Fruit fly (Drosophila melanogaster): ENCODE data around the gene CG43390.
A peak's percentile ranks its signal among the peaks of the same experiment; 100 is the strongest.

Gene CG43390

DNA sequence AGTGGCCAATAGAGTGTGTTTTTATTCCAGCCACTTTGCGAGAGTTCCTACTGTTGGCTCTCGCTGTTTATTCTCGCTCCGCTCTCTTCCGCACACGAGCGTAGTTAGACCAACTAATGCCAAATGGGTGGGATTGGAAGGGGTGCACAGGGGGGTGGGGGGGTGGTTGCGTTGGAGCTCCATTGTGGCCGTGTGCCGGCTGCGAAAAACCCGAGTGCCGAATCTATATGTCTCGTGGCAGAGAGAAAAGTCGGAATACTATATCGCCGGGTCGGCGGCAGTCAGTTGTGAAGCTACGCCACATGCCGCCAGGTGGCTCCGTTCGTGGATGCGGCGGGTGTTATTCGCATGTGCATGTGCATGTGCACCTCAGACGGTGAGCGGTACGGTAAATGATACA lies 21.4 kb upstream of the CG43390 start:
- no peak for TF ChIP-seq CG7101 (tag; optimal IDR thresholded peaks at IDR 0.05)
- TF ChIP-seq Mnt (GFP tag; optimal IDR thresholded peaks at IDR 0.05) = peak; percentile 6
- no peak for TF ChIP-seq pad (GFP tag; optimal IDR thresholded peaks at IDR 0.05)
- no peak for TF ChIP-seq tj (GFP tag; optimal IDR thresholded peaks at IDR 0.05)

DNA sequence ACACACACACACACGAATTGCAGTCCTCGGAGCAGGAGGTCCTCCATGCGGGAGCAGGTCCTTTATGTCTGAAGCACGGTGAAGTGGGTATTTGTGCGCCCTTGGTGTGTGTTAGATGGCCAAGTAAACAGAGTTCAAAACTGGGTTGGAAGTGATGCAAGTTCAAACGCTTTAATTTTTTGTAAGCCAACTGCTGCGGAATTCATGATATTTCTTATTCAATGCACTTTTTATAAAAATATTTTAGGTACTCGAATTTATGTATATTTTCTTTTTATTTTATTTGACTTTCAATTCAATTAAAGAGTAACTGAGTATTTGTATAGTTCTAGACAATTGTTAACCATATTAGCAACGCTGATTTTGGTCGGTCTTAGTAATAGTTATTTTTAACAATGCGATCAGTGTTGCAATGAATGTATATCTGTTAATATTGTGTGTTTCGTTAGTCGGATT lies 20.2 kb upstream of the CG43390 start, which contains the start of the genes CG14137 and CG46394:
TSS of gene CG14137 (minus strand) at position 101 of the 456 bp plus-strand sequence.
TSS of gene CG46394 (plus strand) at position 406 of the 456 bp plus-strand sequence.
- TF ChIP-seq bab1 (GFP tag; optimal IDR thresholded peaks at IDR 0.05) = no peak
- TF ChIP-seq toe (GFP tag; optimal IDR thresholded peaks at IDR 0.05) = no peak
- TF ChIP-seq CG7045 (GFP tag; optimal IDR thresholded peaks at IDR 0.05) = no peak
- TF ChIP-seq Clk (GFP tag; optimal IDR thresholded peaks at IDR 0.05) = no peak
- no peak for TF ChIP-seq cnc (optimal IDR thresholded peaks at IDR 0.05)
- no peak for TF ChIP-seq CG11617 (GFP tag; optimal IDR thresholded peaks at IDR 0.05)
- no peak for TF ChIP-seq Mnt (GFP tag; optimal IDR thresholded peaks at IDR 0.05)
- no peak for TF ChIP-seq CG5204 (GFP tag; optimal IDR thresholded peaks at IDR 0.05)
- TF ChIP-seq Hr96 (GFP tag; optimal IDR thresholded peaks at IDR 0.05) = no peak
- TF ChIP-seq kay (GFP tag; ENCODE audit: borderline replicate concordance) = no peak
- TF ChIP-seq CG12768 (GFP tag; optimal IDR thresholded peaks at IDR 0.05) = no peak
- TF ChIP-seq ovo (GFP tag; optimal IDR thresholded peaks at IDR 0.05) = no peak
- TF ChIP-seq CG1620 (GFP tag; optimal IDR thresholded peaks at IDR 0.05) = no peak
- no peak for TF ChIP-seq cic (GFP tag; optimal IDR thresholded peaks at IDR 0.05)
- no peak for TF ChIP-seq tj (GFP tag; optimal IDR thresholded peaks at IDR 0.05)

DNA sequence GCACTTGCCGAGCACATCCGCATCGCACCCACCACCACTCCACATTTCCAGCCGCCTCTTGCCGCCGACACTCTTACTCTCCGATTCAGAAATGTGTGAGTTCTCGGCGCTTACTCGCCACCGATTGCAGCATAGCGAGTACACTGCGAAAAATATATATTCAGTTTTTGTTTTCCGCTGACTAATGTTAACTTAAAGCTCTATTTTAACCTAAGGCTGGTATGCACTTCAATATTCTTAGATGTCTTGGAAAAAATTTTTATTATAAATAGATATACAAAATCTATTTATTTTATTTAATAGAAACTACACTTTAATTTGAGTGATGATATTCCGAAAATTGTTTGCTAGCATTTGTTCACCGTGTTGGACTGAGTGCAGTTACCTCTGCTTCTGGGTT lies 19.5 kb upstream of the CG43390 start:
- TF ChIP-seq CG12768 (GFP tag; optimal IDR thresholded peaks at IDR 0.05) (no peak), tj (GFP tag; optimal IDR thresholded peaks at IDR 0.05) (peak; percentile 5), Hr96 (GFP tag; optimal IDR thresholded peaks at IDR 0.05) (no peak), CG7101 (tag; optimal IDR thresholded peaks at IDR 0.05) (peak; percentile 0), CG1620 (GFP tag; optimal IDR thresholded peaks at IDR 0.05) (no peak), ovo (GFP tag; optimal IDR thresholded peaks at IDR 0.05) (no peak), CG14711 (tag; optimal IDR thresholded peaks at IDR 0.05) (no peak), CG7045 (GFP tag; optimal IDR thresholded peaks at IDR 0.05) (peak; percentile 64), cnc (optimal IDR thresholded peaks at IDR 0.05) (no peak), CG33017 (tag; optimal IDR thresholded peaks at IDR 0.05) (peak; percentile 48), pad (GFP tag; optimal IDR thresholded peaks at IDR 0.05) (no peak), CG11617 (GFP tag; optimal IDR thresholded peaks at IDR 0.05) (peak; percentile 33), kay (GFP tag; ENCODE audit: borderline replicate concordance) (no peak), Crg-1 (GFP tag; optimal IDR thresholded peaks at IDR 0.05) (no peak), toe (GFP tag; optimal IDR thresholded peaks at IDR 0.05) (no peak), CG5204 (GFP tag; optimal IDR thresholded peaks at IDR 0.05) (peak; percentile 14), Clk (GFP tag; optimal IDR thresholded peaks at IDR 0.05) (no peak), cic (GFP tag; optimal IDR thresholded peaks at IDR 0.05) (no peak), Mnt (GFP tag; optimal IDR thresholded peaks at IDR 0.05) (no peak), bab1 (GFP tag; optimal IDR thresholded peaks at IDR 0.05) (no peak)

DNA sequence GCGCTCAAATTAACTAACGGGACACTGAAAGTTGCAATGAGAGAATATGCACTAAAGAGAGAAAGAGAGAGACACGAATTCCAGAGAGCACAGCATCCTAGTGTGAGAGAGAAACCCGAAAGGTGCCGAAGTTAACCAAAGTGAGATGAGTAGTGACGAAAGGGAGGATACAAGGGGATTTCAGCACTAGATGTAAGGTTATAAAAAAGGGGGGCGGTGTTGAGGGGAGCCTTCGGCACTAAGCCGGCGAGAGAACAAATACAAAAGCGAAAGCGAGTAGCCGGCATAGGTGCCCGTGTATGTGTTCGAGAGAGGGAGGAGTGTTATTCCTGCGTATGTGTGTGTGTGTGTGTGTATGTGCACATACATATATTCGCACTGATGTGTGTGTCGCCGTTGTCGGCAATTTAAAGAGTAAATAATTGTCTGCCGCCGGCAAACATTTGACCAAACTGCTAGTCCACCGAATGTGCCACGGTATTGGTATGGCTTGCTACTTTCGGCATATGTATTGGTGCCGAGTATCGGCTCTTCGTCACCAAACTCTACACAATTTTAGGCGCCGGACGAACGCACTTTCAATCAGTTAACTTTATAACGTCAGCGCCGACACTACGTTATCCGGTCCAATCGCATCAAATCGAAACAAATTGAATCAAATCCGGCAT lies 17.0 kb upstream of the CG43390 start, which contains the start of gene CG7368:
TSS of gene CG7368 (plus strand) at position 618 of the 668 bp plus-strand sequence.
- TF ChIP-seq Crg-1 (GFP tag; optimal IDR thresholded peaks at IDR 0.05) (no peak), toe (GFP tag; optimal IDR thresholded peaks at IDR 0.05) (no peak), CG12768 (GFP tag; optimal IDR thresholded peaks at IDR 0.05) (no peak), Hr96 (GFP tag; optimal IDR thresholded peaks at IDR 0.05) (no peak), CG14711 (tag; optimal IDR thresholded peaks at IDR 0.05) (no peak), CG11617 (GFP tag; optimal IDR thresholded peaks at IDR 0.05) (no peak), cnc (optimal IDR thresholded peaks at IDR 0.05) (no peak), pad (GFP tag; optimal IDR thresholded peaks at IDR 0.05) (no peak), CG1620 (GFP tag; optimal IDR thresholded peaks at IDR 0.05) (no peak), CG5204 (GFP tag; optimal IDR thresholded peaks at IDR 0.05) (no peak), kay (GFP tag; ENCODE audit: borderline replicate concordance) (no peak), cic (GFP tag; optimal IDR thresholded peaks at IDR 0.05) (no peak), tj (GFP tag; optimal IDR thresholded peaks at IDR 0.05) (no peak), CG7101 (tag; optimal IDR thresholded peaks at IDR 0.05) (no peak), bab1 (GFP tag; optimal IDR thresholded peaks at IDR 0.05) (no peak), CG33017 (tag; optimal IDR thresholded peaks at IDR 0.05) (no peak), Clk (GFP tag; optimal IDR thresholded peaks at IDR 0.05) (no peak), Mnt (GFP tag; optimal IDR thresholded peaks at IDR 0.05) (no peak), CG7045 (GFP tag; optimal IDR thresholded peaks at IDR 0.05) (no peak)

DNA sequence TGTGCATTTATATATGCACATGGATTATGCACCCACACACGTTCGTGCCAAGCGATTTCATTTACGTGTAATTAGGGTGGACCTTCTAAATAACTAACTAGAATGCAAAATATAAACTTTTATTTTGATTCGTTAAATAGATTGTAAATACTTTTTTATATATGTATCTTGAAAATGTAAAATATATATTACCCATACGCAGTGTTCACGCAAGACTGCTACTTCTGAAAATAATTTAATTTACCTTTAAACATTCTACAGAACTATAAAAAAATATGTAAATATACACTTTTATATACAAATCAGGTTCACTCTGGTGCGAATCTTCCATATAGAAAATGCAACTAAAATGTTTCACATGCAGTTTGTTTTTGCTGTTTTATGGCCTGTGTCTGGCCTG lies 14.0 kb upstream of the CG43390 start:
- no peak for TF ChIP-seq cic (GFP tag; optimal IDR thresholded peaks at IDR 0.05)
- TF ChIP-seq kay (GFP tag; ENCODE audit: borderline replicate concordance) = no peak
- TF ChIP-seq CG14711 (tag; optimal IDR thresholded peaks at IDR 0.05) = peak; percentile 9
- TF ChIP-seq toe (GFP tag; optimal IDR thresholded peaks at IDR 0.05) = no peak
- TF ChIP-seq CG12768 (GFP tag; optimal IDR thresholded peaks at IDR 0.05) = peak; percentile 62
- peak; percentile 22 for TF ChIP-seq CG11617 (GFP tag; optimal IDR thresholded peaks at IDR 0.05)
- no peak for TF ChIP-seq bab1 (GFP tag; optimal IDR thresholded peaks at IDR 0.05)
- TF ChIP-seq Crg-1 (GFP tag; optimal IDR thresholded peaks at IDR 0.05) = no peak
- no peak for TF ChIP-seq CG1620 (GFP tag; optimal IDR thresholded peaks at IDR 0.05)
- no peak for TF ChIP-seq pad (GFP tag; optimal IDR thresholded peaks at IDR 0.05)
- no peak for TF ChIP-seq ovo (GFP tag; optimal IDR thresholded peaks at IDR 0.05)
- TF ChIP-seq CG7101 (tag; optimal IDR thresholded peaks at IDR 0.05) = peak; percentile 35
- TF ChIP-seq CG7045 (GFP tag; optimal IDR thresholded peaks at IDR 0.05) = peak; percentile 66
- TF ChIP-seq cnc (optimal IDR thresholded peaks at IDR 0.05) = no peak
- TF ChIP-seq CG33017 (tag; optimal IDR thresholded peaks at IDR 0.05) = peak; percentile 81
- no peak for TF ChIP-seq CG5204 (GFP tag; optimal IDR thresholded peaks at IDR 0.05)
- no peak for TF ChIP-seq tj (GFP tag; optimal IDR thresholded peaks at IDR 0.05)
- no peak for TF ChIP-seq Mnt (GFP tag; optimal IDR thresholded peaks at IDR 0.05)
- no peak for TF ChIP-seq Hr96 (GFP tag; optimal IDR thresholded peaks at IDR 0.05)
- no peak for TF ChIP-seq Clk (GFP tag; optimal IDR thresholded peaks at IDR 0.05)

Data from whole organism, adult.